Fruit fly (Drosophila melanogaster): Measurements from ENCODE around the gene CG5478.

dm6 chr3R:15917907-15918306 lies 15.6 kb downstream of the CG5478 start, which contains the start of gene CG45105:
- TF ChIP-seq psq (optimal IDR thresholded peaks at IDR 0.05) (no peak), CG8478 (optimal IDR thresholded peaks at IDR 0.05) (no peak), usp (GFP tag; optimal IDR thresholded peaks at IDR 0.05) (no peak), Dll (optimal IDR thresholded peaks at IDR 0.05) (no peak), pan (optimal IDR thresholded peaks at IDR 0.05) (no peak), EcR (GFP tag; optimal IDR thresholded peaks at IDR 0.05) (no peak)
